Fruit fly (Drosophila melanogaster) whole organism, embryonic: ENCODE results near the gene CHES-1-like.

ENCODE experiments used
- CG11504 ChIP-seq: fragments of 200-800 bp; sonication (Bioruptor generic); optimal IDR thresholded peaks from 3 replicates; lab custom pipeline; 2019; ENCODE audit warnings: missing biosample characterization, mild to moderate bottlenecking, missing genetic modification characterization, moderate library complexity
- CG12391 ChIP-seq: fragments of 200-800 bp; sonication (Bioruptor generic); optimal IDR thresholded peaks from 3 replicates; lab custom pipeline; 2018; ENCODE audit warnings: missing biosample characterization, mild to moderate bottlenecking, missing genetic modification characterization, moderate library complexity
- CG13624 ChIP-seq: fragments of 200-800 bp; sonication (Bioruptor generic); optimal IDR thresholded peaks from 2 replicates; lab custom pipeline; 2016; ENCODE audit warnings: missing biosample characterization, missing genetic modification characterization
- CG14860 ChIP-seq: fragments of 200-800 bp; sonication (Bioruptor generic); IDR thresholded peaks from 3 replicates; pipeline ENCODE4 v1.3.6; 2022; ENCODE audit warnings: missing biosample characterization, missing genetic modification characterization; ENCODE audit not compliant: partially characterized antibody
- CG18599 ChIP-seq: fragments of 200-800 bp; sonication (Bioruptor generic); optimal IDR thresholded peaks from 3 replicates; lab custom pipeline; 2017; ENCODE audit warnings: missing biosample characterization, missing genetic modification characterization, mild to moderate bottlenecking, moderate library complexity, missing genetic modification reagents
- CG2120 ChIP-seq: fragments of 200-800 bp; sonication (Bioruptor generic); optimal IDR thresholded peaks from 3 replicates; lab custom pipeline; 2016; ENCODE audit warnings: missing biosample characterization, missing genetic modification characterization
- CG2678 ChIP-seq: fragments of 200-800 bp; sonication (Bioruptor generic); optimal IDR thresholded peaks from 3 replicates; lab custom pipeline; 2019; ENCODE audit warnings: missing biosample characterization, mild to moderate bottlenecking, missing genetic modification characterization, moderate library complexity
- CG3838 ChIP-seq: fragments of 200-800 bp; sonication (Bioruptor generic); optimal IDR thresholded peaks from 3 replicates; lab custom pipeline; 2016; ENCODE audit warnings: missing biosample characterization, missing genetic modification characterization
- CG4404 ChIP-seq: fragments of 200-800 bp; sonication (Bioruptor generic); IDR thresholded peaks from 2 replicates; pipeline ENCODE4 v1.3.6; 2022; ENCODE audit warnings: missing biosample characterization, missing genetic modification characterization
- CG5180 ChIP-seq: fragments of 200-800 bp; sonication (Bioruptor generic); optimal IDR thresholded peaks from 3 replicates; lab custom pipeline; 2017; ENCODE audit warnings: missing biosample characterization, missing genetic modification characterization, mild to moderate bottlenecking, moderate library complexity, missing genetic modification reagents
- CG7271 ChIP-seq: fragments of 200-800 bp; sonication (Bioruptor generic); optimal IDR thresholded peaks from 2 replicates; lab custom pipeline; 2018; ENCODE audit warnings: missing biosample characterization, mild to moderate bottlenecking, missing genetic modification characterization, moderate library complexity
- CG8290 ChIP-seq, 3 experiments: fragments of 200-800 bp; sonication (Bioruptor generic); optimal IDR thresholded peaks; 2 replicates each; lab custom pipeline; 2016 to 2019; ENCODE audit warnings: missing biosample characterization in 3 of 3, missing genetic modification characterization in 3 of 3, mild to moderate bottlenecking in 2 of 3, moderate library complexity in 1 of 3
- D19A ChIP-seq: fragments of 200-800 bp; optimal IDR thresholded peaks from 3 replicates; lab custom pipeline; 2019; ENCODE audit warnings: missing biosample characterization, mild to moderate bottlenecking, missing genetic modification characterization, moderate library complexity
- D19B ChIP-seq: fragments of 200-800 bp; sonication (Bioruptor generic); optimal IDR thresholded peaks from 2 replicates; lab custom pipeline; 2017; ENCODE audit warnings: missing biosample characterization, mild to moderate bottlenecking, missing genetic modification characterization
- Dll ChIP-seq: fragments of 200-800 bp; sonication (Bioruptor generic); IDR thresholded peaks from 4 replicates; pipeline ENCODE4 v1.3.6; 2022; ENCODE audit warnings: missing biosample characterization, missing genetic modification characterization; ENCODE audit not compliant: partially characterized antibody
- Doc2 ChIP-seq: fragments of 200-800 bp; sonication (Bioruptor generic); IDR thresholded peaks from 2 replicates; pipeline ENCODE4 v1.3.6; 2022; ENCODE audit warnings: missing biosample characterization, missing genetic modification characterization
- Dp ChIP-seq: fragments of 200-800 bp; sonication (Bioruptor generic); optimal IDR thresholded peaks from 2 replicates; lab custom pipeline; 2018; ENCODE audit warnings: missing biosample characterization, mild to moderate bottlenecking, missing genetic modification characterization, moderate library complexity
- Dref ChIP-seq: fragments of 200-800 bp; sonication (Bioruptor generic); IDR thresholded peaks from 2 replicates; pipeline ENCODE4 v1.3.6; 2022; ENCODE audit warnings: missing biosample characterization, missing genetic modification characterization
- HHEX ChIP-seq: fragments of 200-800 bp; sonication (Bioruptor generic); optimal IDR thresholded peaks from 3 replicates; lab custom pipeline; 2017; ENCODE audit warnings: missing biosample characterization, mild to moderate bottlenecking, missing genetic modification characterization, missing genetic modification reagents
- HmgD ChIP-seq: fragments of 200-800 bp; sonication (Bioruptor generic); optimal IDR thresholded peaks from 3 replicates; lab custom pipeline; 2016; ENCODE audit warnings: missing biosample characterization, missing genetic modification characterization
- HmgZ ChIP-seq: fragments of 200-800 bp; sonication (Bioruptor generic); optimal IDR thresholded peaks from 2 replicates; lab custom pipeline; 2018; ENCODE audit warnings: missing biosample characterization, mild to moderate bottlenecking, missing genetic modification characterization
- Hr51 ChIP-seq, 2 experiments: fragments of 200-800 bp; sonication (Bioruptor generic); optimal IDR thresholded peaks; 2 replicates in 1 of 2; 3 replicates in 1 of 2; lab custom pipeline; 2016 to 2018; ENCODE audit warnings: missing biosample characterization in 2 of 2, missing genetic modification characterization in 2 of 2, mild to moderate bottlenecking in 1 of 2, moderate library complexity in 1 of 2
- Nf-YA ChIP-seq: fragments of 200-800 bp; sonication (Bioruptor generic); IDR thresholded peaks from 2 replicates; pipeline ENCODE4 v1.3.6; 2022; ENCODE audit warnings: missing biosample characterization, missing genetic modification characterization
- Nf-YC ChIP-seq: fragments of 200-800 bp; optimal IDR thresholded peaks from 3 replicates; lab custom pipeline; 2019; ENCODE audit warnings: missing biosample characterization, mild to moderate bottlenecking, missing genetic modification characterization, moderate library complexity
- Opbp ChIP-seq: fragments of 200-800 bp; sonication (Bioruptor generic); IDR thresholded peaks from 3 replicates; pipeline ENCODE4 v1.3.6; 2022; ENCODE audit warnings: missing biosample characterization, missing genetic modification characterization; ENCODE audit not compliant: partially characterized antibody
- Pdp1 ChIP-seq, 2 experiments: fragments of 200-800 bp; sonication (Bioruptor generic); optimal IDR thresholded peaks; 3 replicates each; lab custom pipeline; 2016; ENCODE audit warnings: missing biosample characterization in 2 of 2, missing genetic modification characterization in 2 of 2, mild to moderate bottlenecking in 1 of 2, moderate library complexity in 1 of 2
- ato ChIP-seq: fragments of 200-800 bp; sonication (Bioruptor generic); IDR thresholded peaks from 2 replicates; pipeline ENCODE4 v1.3.6; 2022; ENCODE audit warnings: missing biosample characterization, missing genetic modification characterization; ENCODE audit not compliant: partially characterized antibody
- caup ChIP-seq: fragments of 200-800 bp; sonication (Bioruptor generic); optimal IDR thresholded peaks from 3 replicates; lab custom pipeline; 2017; ENCODE audit warnings: missing biosample characterization, mild to moderate bottlenecking, missing genetic modification characterization, moderate library complexity; ENCODE audit not compliant: severe bottlenecking
- chinmo ChIP-seq: fragments of 200-800 bp; sonication (Bioruptor generic); IDR thresholded peaks from 4 replicates; pipeline ENCODE4 v1.3.6; 2022; ENCODE audit warnings: missing biosample characterization, missing genetic modification characterization; ENCODE audit not compliant: partially characterized antibody
- gem ChIP-seq: fragments of 200-800 bp; sonication (Bioruptor generic); optimal IDR thresholded peaks from 2 replicates; lab custom pipeline; 2019; ENCODE audit warnings: missing biosample characterization, mild to moderate bottlenecking, missing genetic modification characterization, moderate library complexity
- grau ChIP-seq: fragments of 200-800 bp; optimal IDR thresholded peaks from 3 replicates; lab custom pipeline; 2019; ENCODE audit warnings: missing biosample characterization, mild to moderate bottlenecking, missing genetic modification characterization, moderate library complexity
- hb ChIP-seq: fragments of 200-800 bp; sonication (Bioruptor generic); IDR thresholded peaks from 3 replicates; pipeline ENCODE4 v1.3.6; 2022; ENCODE audit warnings: missing biosample characterization, missing genetic modification characterization; ENCODE audit not compliant: partially characterized antibody
- jigr1 ChIP-seq: fragments of 200-800 bp; sonication (Bioruptor generic); IDR thresholded peaks from 3 replicates; pipeline ENCODE4 v1.3.6; 2022; ENCODE audit warnings: missing biosample characterization, missing genetic modification characterization
- lab ChIP-seq: fragments of 200-800 bp; sonication (Bioruptor generic); optimal IDR thresholded peaks from 3 replicates; lab custom pipeline; 2017; ENCODE audit warnings: missing biosample characterization, missing genetic modification characterization, mild to moderate bottlenecking, moderate library complexity, missing genetic modification reagents
- lbe ChIP-seq: fragments of 200-800 bp; sonication (Bioruptor generic); optimal IDR thresholded peaks from 2 replicates; lab custom pipeline; 2016; ENCODE audit warnings: missing biosample characterization, mild to moderate bottlenecking, missing genetic modification characterization
- luna ChIP-seq: fragments of 200-800 bp; sonication (Bioruptor generic); optimal IDR thresholded peaks from 2 replicates; lab custom pipeline; 2016; ENCODE audit warnings: missing biosample characterization, missing genetic modification characterization
- mirr ChIP-seq: fragments of 200-800 bp; sonication (Bioruptor generic); optimal IDR thresholded peaks from 3 replicates; lab custom pipeline; 2018; ENCODE audit warnings: missing biosample characterization, mild to moderate bottlenecking, missing genetic modification characterization
- pnt ChIP-seq: fragments of 200-800 bp; sonication (Bioruptor generic); optimal IDR thresholded peaks from 3 replicates; lab custom pipeline; 2016; ENCODE audit warnings: missing biosample characterization, missing genetic modification characterization
- prd ChIP-seq, 3 experiments: fragments of >200 bp in 2 of 3; fragments of 200-800 bp in 1 of 3; sonication (Bioruptor generic) in 1 of 3; optimal IDR thresholded peaks in 2 of 3; IDR thresholded peaks in 1 of 3; 2 replicates in 2 of 3; 3 replicates in 1 of 3; pipeline versions ENCODE4 v1.3.6 to Lab custom; 2017 to 2022; ENCODE audit warnings: missing biosample characterization in 1 of 3, missing genetic modification characterization in 1 of 3
- pzg ChIP-seq: fragments of 200-800 bp; sonication (Bioruptor generic); optimal IDR thresholded peaks from 3 replicates; lab custom pipeline; 2018; ENCODE audit warnings: missing biosample characterization, mild to moderate bottlenecking, missing genetic modification characterization, moderate library complexity
- row ChIP-seq: fragments of 200-800 bp; sonication (Bioruptor generic); IDR thresholded peaks from 3 replicates; pipeline ENCODE4 v1.3.6; 2022; ENCODE audit warnings: missing biosample characterization, missing genetic modification characterization
- schlank ChIP-seq: fragments of 200-800 bp; sonication (Bioruptor generic); optimal IDR thresholded peaks from 2 replicates; lab custom pipeline; 2018; ENCODE audit warnings: missing biosample characterization, mild to moderate bottlenecking, missing genetic modification characterization
- sens ChIP-seq: fragments of 200-800 bp; sonication (Bioruptor generic); peaks from one replicate; lab custom pipeline; 2016; ENCODE audit warnings: missing biosample characterization, missing genetic modification characterization
- tin ChIP-seq: fragments of 200-800 bp; sonication (Bioruptor generic); optimal IDR thresholded peaks from 3 replicates; lab custom pipeline; 2016; ENCODE audit warnings: missing biosample characterization, missing genetic modification characterization
- zen2 ChIP-seq: fragments of 200-800 bp; sonication (Bioruptor generic); IDR thresholded peaks from 3 replicates; pipeline ENCODE4 v1.3.6; 2022; ENCODE audit warnings: missing biosample characterization, missing genetic modification characterization; ENCODE audit not compliant: partially characterized antibody
- zf30C ChIP-seq: fragments of 200-800 bp; sonication (Bioruptor generic); optimal IDR thresholded peaks from 3 replicates; lab custom pipeline; 2018; ENCODE audit warnings: missing biosample characterization, mild to moderate bottlenecking, missing genetic modification characterization

CHES-1-like gene

DNA sequence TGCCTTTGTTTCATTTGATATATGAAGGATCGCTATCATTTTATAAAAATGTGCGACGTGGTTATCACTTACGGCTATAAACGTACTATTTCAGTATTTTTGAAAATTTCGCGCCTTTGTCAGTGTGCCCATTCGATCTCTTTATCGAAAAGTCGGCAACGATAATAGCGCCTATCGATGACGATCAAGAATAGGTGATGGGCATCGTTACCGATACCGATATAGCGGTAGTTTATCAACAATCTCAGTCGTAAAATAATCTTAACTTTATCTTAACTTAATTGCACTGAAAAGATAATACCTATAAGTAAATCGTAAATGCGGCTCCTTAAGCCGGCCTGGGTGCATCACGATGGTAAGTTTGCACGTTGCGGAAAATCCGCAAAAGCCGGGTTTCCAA lies 12.7 kb upstream of the CHES-1-like start, which contains the start of gene Hira (continued):
- TF ChIP-seq CG7271 (tag; lab: Kevin White, UChicago) (no peak), jigr1 (no peak), Nf-YC (tag; lab: Kevin White, UChicago) (peak; percentile 27), CG12391 (tag; lab: Kevin White, UChicago) (peak; percentile 25), Dref (GFP tag; lab: Robert Waterston, UW) (peak; percentile 93), pzg (GFP tag; lab: Kevin White, UChicago) (peak; percentile 87), Nf-YA (GFP tag; lab: Robert Waterston, UW) (no peak), CG14860 (peak; percentile 90), HmgZ (tag; lab: Kevin White, UChicago) (peak; percentile 57), chinmo (GFP tag; lab: Robert Waterston, UW) (peak; percentile 96), schlank (tag; lab: Kevin White, UChicago) (no peak), ato (peak; percentile 90), pnt (GFP tag; lab: Kevin White, UChicago) (no peak), zen2 (GFP tag; lab: Robert Waterston, UW) (peak; percentile 91), CG4404 (GFP tag; lab: Robert Waterston, UW) (no peak), Opbp (GFP tag; lab: Robert Waterston, UW) (peak; percentile 89), hb (GFP tag; lab: Robert Waterston, UW) (peak; percentile 82), HmgD (no peak), Dp (GFP tag; lab: Kevin White, UChicago) (peak; percentile 96), sens (peak; percentile 86), zf30C (GFP tag; lab: Kevin White, UChicago) (no peak), Dll (GFP tag; lab: Robert Waterston, UW) (peak; percentile 88)

DNA sequence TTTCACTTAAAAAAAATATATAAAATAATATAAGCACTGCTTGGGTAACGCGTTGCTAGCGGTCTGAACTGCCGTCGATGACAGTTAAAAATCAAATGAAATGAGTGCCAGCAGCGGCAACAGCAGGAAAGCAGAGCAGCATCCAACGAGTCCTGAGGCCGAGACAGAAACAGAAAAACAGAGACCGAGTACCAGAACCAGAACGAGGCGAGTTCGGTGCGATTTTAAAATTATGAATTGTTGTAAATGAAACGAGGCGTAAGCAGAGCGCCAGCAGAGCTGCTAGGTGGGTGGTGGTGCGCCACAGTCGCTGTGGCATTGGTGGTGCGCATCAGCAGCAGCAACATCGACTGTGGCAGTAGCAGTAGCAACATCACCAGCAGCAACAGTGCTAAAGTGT lies 8.6 kb upstream of the CHES-1-like start, which contains the start of gene CG15478:
Gene CG15478, minus strand, starts transcription at position 101 of the 400 bp plus-strand sequence.
- TF ChIP-seq lbe (no peak), luna (GFP tag; lab: Kevin White, UChicago) (no peak), Nf-YA (GFP tag; lab: Robert Waterston, UW) (no peak), CG2120 (GFP tag; lab: Kevin White, UChicago) (no peak), Pdp1 (GFP tag; optimal IDR thresholded peaks at IDR 0.05; lab: Kevin White, UChicago) (no peak), mirr (GFP tag; lab: Kevin White, UChicago) (no peak), tin (no peak), HHEX (no peak), Doc2 (GFP tag; lab: Robert Waterston, UW) (no peak), prd (optimal IDR thresholded peaks at IDR 0.05; lab: Kevin White, UChicago) (no peak), prd (GFP tag; IDR thresholded peaks at IDR 0.05; lab: Robert Waterston, UW) (no peak), CG3838 (no peak), CG13624 (no peak)

DNA sequence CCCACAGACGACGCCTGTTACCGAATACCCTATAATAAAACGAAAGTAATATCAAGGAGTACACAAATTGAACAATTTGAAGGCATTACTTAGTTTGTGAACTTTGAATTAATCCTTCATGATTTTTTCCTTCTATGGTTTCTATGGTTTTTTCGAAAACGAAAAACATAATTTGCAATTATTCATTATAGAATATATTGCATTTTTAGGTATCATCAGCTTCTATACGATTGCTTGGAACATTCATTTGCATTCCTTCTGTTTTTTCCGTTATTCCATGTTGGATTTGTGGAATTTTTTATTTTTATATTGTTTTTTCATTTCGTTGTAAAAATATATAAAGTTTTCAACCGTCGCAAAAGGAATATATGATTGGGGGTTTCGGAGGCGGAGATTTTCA lies 6.2 kb upstream of the CHES-1-like start:
- peak; percentile 54 for TF ChIP-seq sens
- peak; percentile 14 for TF ChIP-seq CG18599
- peak; percentile 14 for TF ChIP-seq CG2120 (GFP tag; lab: Kevin White, UChicago)
- TF ChIP-seq caup (GFP tag; lab: Kevin White, UChicago) = no peak
- peak; percentile 24 for TF ChIP-seq D19A
- peak; percentile 7 for TF ChIP-seq lab
- TF ChIP-seq CG8290 (GFP tag; optimal IDR thresholded peaks at IDR 0.05; lab: Kevin White, UChicago) = no peak
- no peak for TF ChIP-seq CG8290 (tag; optimal IDR thresholded peaks at IDR 0.05; lab: Kevin White, UChicago)
- no peak for TF ChIP-seq CG5180 (GFP tag; lab: Kevin White, UChicago)
- TF ChIP-seq CG2678 (tag; lab: Kevin White, UChicago) = peak; percentile 26
- TF ChIP-seq grau (tag; lab: Kevin White, UChicago) = peak; percentile 8
- TF ChIP-seq D19B (GFP tag; lab: Kevin White, UChicago) = peak; percentile 56
- peak; percentile 11 for TF ChIP-seq CG11504 (tag; lab: Kevin White, UChicago)
- TF ChIP-seq row = peak; percentile 45; the same call in 2 of the 3 replicates
- TF ChIP-seq Hr51 (GFP tag; optimal IDR thresholded peaks at IDR 0.05; lab: Kevin White, UChicago) = peak in 1 of 2 experiments; percentile 2
- TF ChIP-seq CG3838 = no peak
- TF ChIP-seq gem = peak; percentile 40
- TF ChIP-seq, all 482 proteins: peak for 12
